Worm (Caenorhabditis elegans) whole organism, L4 larva: ENCODE data around the gene npr-8.

ENCODE experiments used
- F10B5.3 ChIP-seq: sonication (generic microtip); optimal IDR thresholded peaks from 2 replicates; lab custom pipeline; 2016; ENCODE audit warnings: mild to moderate bottlenecking, missing genetic modification characterization, missing compliant biosample characterization
- F37D6.2 ChIP-seq: sonication (generic microtip); optimal IDR thresholded peaks from 2 replicates; lab custom pipeline; 2016; ENCODE audit warnings: mild to moderate bottlenecking, missing genetic modification characterization, missing compliant biosample characterization
- F44E2.7 ChIP-seq: fragments of 200-800 bp; sonication (Bioruptor generic); IDR thresholded peaks from 2 replicates; pipeline ENCODE4 v2.1.2; 2022; ENCODE audit warnings: missing genetic modification characterization, missing compliant biosample characterization
- R02D3.7 ChIP-seq: fragments of 150-350 bp; sonication (generic microtip); optimal IDR thresholded peaks from 3 replicates; lab custom pipeline; 2014; ENCODE audit warnings: missing biosample characterization, missing genetic modification characterization
- T20F7.1 ChIP-seq: fragments of 200-800 bp; sonication (Bioruptor generic); optimal IDR thresholded peaks from 2 replicates; lab custom pipeline; 2018; ENCODE audit warnings: mild to moderate bottlenecking, missing genetic modification characterization, missing compliant biosample characterization
- Y105C5A.15 ChIP-seq: fragments of 200-800 bp; sonication (Bioruptor generic); IDR thresholded peaks from 2 replicates; pipeline ENCODE4 v1.3.6; 2022; ENCODE audit warnings: missing genetic modification characterization, missing compliant biosample characterization
- Y5F2A.4 ChIP-seq: fragments of 200-800 bp; sonication (Bioruptor generic); optimal IDR thresholded peaks from 2 replicates; lab custom pipeline; 2018; ENCODE audit warnings: mild to moderate bottlenecking, missing genetic modification characterization, missing compliant biosample characterization
- ZK546.5 ChIP-seq, 2 experiments: sonication (generic microtip); optimal IDR thresholded peaks; 2 replicates each; lab custom pipeline; 2017; ENCODE audit warnings: missing biosample characterization in 2 of 2, missing genetic modification characterization in 2 of 2
- aly-2 ChIP-seq: sonication (generic microtip); optimal IDR thresholded peaks from 2 replicates; lab custom pipeline; 2018; ENCODE audit warnings: missing biosample characterization, missing genetic modification characterization
- ama-1 ChIP-seq: fragments of 150-350 bp; optimal IDR thresholded peaks from 2 replicates; lab custom pipeline; 2014; ENCODE audit warnings: inconsistent platforms, mixed read lengths
- arid-1 ChIP-seq: fragments of 200-800 bp; sonication (Bioruptor generic); conservative IDR thresholded peaks from 2 replicates; pipeline ENCODE4 v1.3.6; 2022; ENCODE audit warnings: missing genetic modification reagents, missing genetic modification characterization, missing compliant biosample characterization
- attf-4 ChIP-seq: sonication (generic microtip); optimal IDR thresholded peaks from 3 replicates; lab custom pipeline; 2017; ENCODE audit warnings: missing biosample characterization, missing genetic modification characterization
- ceh-20 ChIP-seq: fragments of 200-800 bp; sonication (Bioruptor generic); IDR thresholded peaks from 2 replicates; pipeline ENCODE4 v1.3.6; 2022; ENCODE audit warnings: missing genetic modification reagents, missing genetic modification characterization, missing compliant biosample characterization
- ceh-62 ChIP-seq: sonication (generic microtip); optimal IDR thresholded peaks from 2 replicates; lab custom pipeline; 2017; ENCODE audit warnings: missing biosample characterization, missing genetic modification characterization
- ceh-82 ChIP-seq: sonication (generic microtip); optimal IDR thresholded peaks from 2 replicates; lab custom pipeline; 2017; ENCODE audit warnings: missing biosample characterization, missing genetic modification characterization
- ces-1 ChIP-seq: fragments of 150-350 bp; sonication (generic microtip); optimal IDR thresholded peaks from 4 replicates; lab custom pipeline; 2014; ENCODE audit warnings: missing biosample characterization, missing genetic modification reagents, missing genetic modification characterization
- ctbp-1 ChIP-seq: fragments of 200-800 bp; sonication (Bioruptor generic); IDR thresholded peaks from 2 replicates; pipeline ENCODE4 v1.3.6; 2022; ENCODE audit warnings: missing genetic modification reagents, missing genetic modification characterization, missing compliant biosample characterization
- daf-16 ChIP-seq, 3 experiments: sonication (generic microtip); optimal IDR thresholded peaks; 2 replicates each; lab custom pipeline; 2016 to 2017; ENCODE audit warnings: missing genetic modification characterization in 3 of 3, missing genetic modification reagents in 3 of 3, mild to moderate bottlenecking in 2 of 3, missing compliant biosample characterization in 2 of 3, missing biosample characterization in 1 of 3, moderate library complexity in 1 of 3
- daf-19 ChIP-seq: fragments of 200-800 bp; sonication (Bioruptor generic); conservative IDR thresholded peaks from 2 replicates; pipeline ENCODE4 v1.3.6; 2022; ENCODE audit warnings: missing genetic modification characterization, missing compliant biosample characterization
- egl-27 ChIP-seq: sonication (generic microtip); optimal IDR thresholded peaks from 3 replicates; lab custom pipeline; 2017; ENCODE audit warnings: missing biosample characterization, missing genetic modification reagents, missing genetic modification characterization
- egl-43 ChIP-seq: fragments of 200-800 bp; sonication (Bioruptor generic); IDR thresholded peaks from 2 replicates; pipeline ENCODE4 v1.3.6; 2022; ENCODE audit warnings: missing genetic modification reagents, missing genetic modification characterization, missing compliant biosample characterization
- fos-1 ChIP-seq: fragments of 150-350 bp; optimal IDR thresholded peaks from 2 replicates; lab custom pipeline; 2014; ENCODE audit warnings: missing biosample characterization, missing genetic modification characterization
- gei-8 ChIP-seq: fragments of 200-800 bp; sonication (Bioruptor generic); optimal IDR thresholded peaks from 2 replicates; lab custom pipeline; 2018; ENCODE audit warnings: mild to moderate bottlenecking, missing genetic modification characterization, missing compliant biosample characterization
- hlh-11 ChIP-seq: fragments of 200-800 bp; sonication (Bioruptor generic); optimal IDR thresholded peaks from 2 replicates; lab custom pipeline; 2018; ENCODE audit warnings: mild to moderate bottlenecking, missing genetic modification characterization, missing compliant biosample characterization
- hlh-30 ChIP-seq: sonication (generic microtip); optimal IDR thresholded peaks from 2 replicates; lab custom pipeline; 2017; ENCODE audit warnings: antibody characterized with exemption, mild to moderate bottlenecking, missing genetic modification characterization, missing compliant biosample characterization; ENCODE audit not compliant: insufficient read depth
- jun-1 ChIP-seq: fragments of 150-350 bp; optimal IDR thresholded peaks from 2 replicates; lab custom pipeline; 2014; ENCODE audit warnings: missing biosample characterization, missing genetic modification reagents, missing genetic modification characterization
- lim-7 ChIP-seq: fragments of 200-800 bp; sonication (Bioruptor generic); IDR thresholded peaks from 2 replicates; pipeline ENCODE4 v1.3.6; 2022; ENCODE audit warnings: missing genetic modification characterization, missing compliant biosample characterization
- lin-1 ChIP-seq: fragments of 200-800 bp; sonication (Bioruptor generic); IDR thresholded peaks from 2 replicates; pipeline ENCODE4 v1.3.6; 2022; ENCODE audit warnings: missing genetic modification reagents, missing genetic modification characterization, missing compliant biosample characterization
- lin-13 ChIP-seq: fragments of 150-350 bp; optimal IDR thresholded peaks from 2 replicates; lab custom pipeline; 2014; ENCODE audit warnings: missing biosample characterization, missing genetic modification reagents, missing genetic modification characterization
- lin-39 ChIP-seq: fragments of 150-350 bp; optimal IDR thresholded peaks from 2 replicates; lab custom pipeline; 2014; ENCODE audit warnings: missing biosample characterization, missing genetic modification reagents, missing genetic modification characterization
- madf-5 ChIP-seq, 2 experiments: fragments of 200-800 bp; sonication (Bioruptor generic); IDR thresholded peaks; 2 replicates each; pipeline ENCODE4 v1.3.6; 2022; ENCODE audit warnings: missing compliant biosample characterization in 2 of 2, missing genetic modification characterization in 2 of 2
- mdt-29 ChIP-seq: fragments of 200-800 bp; sonication (Bioruptor generic); IDR thresholded peaks from 2 replicates; pipeline ENCODE4 v1.3.6; 2022; ENCODE audit warnings: missing genetic modification reagents, missing genetic modification characterization, missing compliant biosample characterization
- mep-1 ChIP-seq: fragments of 150-350 bp; sonication (generic microtip); optimal IDR thresholded peaks from 3 replicates; lab custom pipeline; 2014; ENCODE audit warnings: missing biosample characterization, missing genetic modification characterization
- nhr-237 ChIP-seq: sonication (generic microtip); optimal IDR thresholded peaks from 2 replicates; lab custom pipeline; 2017; ENCODE audit warnings: missing biosample characterization, missing genetic modification characterization
- nhr-25 ChIP-seq: sonication (generic microtip); optimal IDR thresholded peaks from 2 replicates; lab custom pipeline; 2017; ENCODE audit warnings: missing genetic modification characterization, mild to moderate bottlenecking, missing compliant biosample characterization, antibody characterized with exemption, moderate library complexity, borderline replicate concordance; ENCODE audit not compliant: insufficient read depth
- nhr-41 ChIP-seq: fragments of 200-800 bp; sonication (Bioruptor generic); IDR thresholded peaks from 2 replicates; pipeline ENCODE4 v1.3.6; 2022; ENCODE audit warnings: missing genetic modification reagents, missing genetic modification characterization, missing compliant biosample characterization
- nhr-76 ChIP-seq: fragments of 150-350 bp; optimal IDR thresholded peaks from 2 replicates; lab custom pipeline; 2014; ENCODE audit warnings: missing biosample characterization, missing genetic modification characterization
- pha-4 ChIP-seq, 2 experiments: fragments of 150-350 bp in 1 of 2; fragments of 200-800 bp in 1 of 2; sonication (Bioruptor generic) in 1 of 2; IDR thresholded peaks in 1 of 2; optimal IDR thresholded peaks in 1 of 2; 2 replicates each; pipeline versions ENCODE4 v1.3.6 to Lab custom; 2014 to 2022; ENCODE audit warnings: missing genetic modification characterization in 2 of 2, missing genetic modification reagents in 2 of 2, missing biosample characterization in 1 of 2, missing compliant biosample characterization in 1 of 2
- php-3 ChIP-seq: fragments of 200-800 bp; sonication (Bioruptor generic); IDR thresholded peaks from 2 replicates; pipeline ENCODE4 v1.3.6; 2022; ENCODE audit warnings: missing genetic modification reagents, missing genetic modification characterization, missing compliant biosample characterization
- rbr-2 ChIP-seq: sonication (generic microtip); optimal IDR thresholded peaks from 2 replicates; lab custom pipeline; 2016; ENCODE audit warnings: missing genotype, missing genetic modification characterization, missing compliant biosample characterization
- set-16 ChIP-seq: fragments of 200-800 bp; sonication (Bioruptor generic); IDR thresholded peaks from 2 replicates; pipeline ENCODE4 v1.3.6; 2022; ENCODE audit warnings: missing genetic modification reagents, missing genetic modification characterization, missing compliant biosample characterization
- snpc-4 ChIP-seq: fragments of 150-350 bp; optimal IDR thresholded peaks from 2 replicates; lab custom pipeline; 2014; ENCODE audit warnings: missing biosample characterization, missing genetic modification characterization
- spr-1 ChIP-seq: sonication (generic microtip); optimal IDR thresholded peaks from 2 replicates; lab custom pipeline; 2016; ENCODE audit warnings: mild to moderate bottlenecking, missing genetic modification characterization, missing compliant biosample characterization
- tra-1 ChIP-seq: fragments of 200-800 bp; sonication (Bioruptor generic); IDR thresholded peaks from 2 replicates; pipeline ENCODE4 v1.3.6; 2022; ENCODE audit warnings: missing genetic modification reagents, missing genetic modification characterization, missing compliant biosample characterization
- unc-130 ChIP-seq: sonication (generic microtip); optimal IDR thresholded peaks from 2 replicates; lab custom pipeline; 2016; ENCODE audit warnings: missing genetic modification reagents, missing genetic modification characterization, missing compliant biosample characterization
- unc-62 ChIP-seq, 3 experiments: fragments of 150-350 bp in 1 of 3; sonication (generic microtip); optimal IDR thresholded peaks in 2 of 3; peaks in 1 of 3; 1 replicate in 1 of 3; 2 replicates in 2 of 3; lab custom pipeline; 2014 to 2017; ENCODE audit warnings: missing biosample characterization in 3 of 3, missing genetic modification characterization in 3 of 3, missing genetic modification reagents in 3 of 3, missing genotype in 1 of 3
- vab-7 ChIP-seq: fragments of 200-800 bp; sonication (Bioruptor generic); IDR thresholded peaks from 2 replicates; pipeline ENCODE4 v1.3.6; 2022; ENCODE audit warnings: missing genetic modification reagents, missing genetic modification characterization, missing compliant biosample characterization
- zag-1 ChIP-seq: fragments of 150-350 bp; optimal IDR thresholded peaks from 2 replicates; lab custom pipeline; 2014; ENCODE audit warnings: missing biosample characterization, missing genetic modification characterization
- zfp-3 ChIP-seq: fragments of 200-800 bp; sonication (Bioruptor generic); conservative IDR thresholded peaks from 2 replicates; pipeline ENCODE4 v1.3.6; 2022; ENCODE audit warnings: missing genetic modification reagents, missing genetic modification characterization, missing compliant biosample characterization

The npr-8 gene

DNA sequence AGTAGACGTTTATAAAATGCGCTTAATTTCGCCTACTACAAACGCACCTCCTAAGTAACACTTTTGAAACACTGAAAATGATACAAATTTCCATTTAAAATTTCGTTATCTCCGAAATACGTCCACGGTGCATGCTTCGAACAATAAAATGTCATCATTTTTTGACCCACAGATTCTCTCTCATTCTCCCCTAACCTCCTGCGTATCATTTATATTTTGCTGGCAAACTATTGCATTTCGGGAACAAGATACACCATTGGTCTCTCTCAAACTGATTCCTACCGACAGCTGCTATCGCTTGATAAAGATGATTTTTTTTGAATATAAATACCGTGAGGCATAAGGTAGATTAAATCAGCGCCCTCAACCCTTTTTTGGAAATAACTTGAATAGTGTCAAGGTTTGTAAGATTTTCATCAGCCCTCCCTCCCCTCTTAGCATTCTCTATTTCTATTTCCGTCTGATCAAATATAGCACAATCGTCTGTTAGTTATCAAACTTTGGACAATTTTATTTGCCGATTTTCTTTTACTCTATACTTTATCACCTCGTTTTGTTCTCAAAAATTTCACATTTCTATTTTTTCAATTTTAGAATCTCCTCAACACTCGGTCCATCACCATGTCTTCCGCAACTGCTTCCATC is 36.1 kb upstream of the npr-8 start, which contains the start of gene C07D8.6 (continued):
- TF ChIP-seq pha-4 (GFP tag; IDR thresholded peaks at IDR 0.05; lab: Robert Waterston, UW) (no peak), pha-4 (tag; optimal IDR thresholded peaks at IDR 0.05; lab: Kevin White, UChicago) (no peak), egl-43 (GFP tag; lab: Robert Waterston, UW) (no peak), unc-130 (GFP tag; lab: Kevin White, UChicago) (no peak), lin-39 (tag; lab: Kevin White, UChicago) (no peak), ceh-82 (no peak), madf-5 (GFP tag; IDR thresholded peaks at IDR 0.05; lab: Robert Waterston, UW) (no peak), daf-19 (GFP tag; lab: Robert Waterston, UW) (no peak), lim-7 (no peak), fos-1 (tag; lab: Kevin White, UChicago) (no peak), R02D3.7 (tag; lab: Kevin White, UChicago) (no peak), lin-1 (GFP tag; lab: Robert Waterston, UW) (peak; percentile 77), daf-16 (GFP tag; optimal IDR thresholded peaks at IDR 0.05; lab: Kevin White, UChicago) (peak in 1 of 2 experiments; percentile 60), daf-16 (tag; optimal IDR thresholded peaks at IDR 0.05; lab: Kevin White, UChicago) (peak; percentile 87), F37D6.2 (tag; lab: Kevin White, UChicago) (no peak), php-3 (GFP tag; lab: Robert Waterston, UW) (peak; percentile 58; the same call in 1 of the 2 replicates), egl-27 (no peak), vab-7 (no peak), snpc-4 (no peak), spr-1 (tag; lab: Kevin White, UChicago) (no peak), F44E2.7 (GFP tag; lab: Robert Waterston, UW) (no peak), gei-8 (no peak), hlh-30 (peak; percentile 59), ces-1 (no peak), nhr-76 (tag; lab: Kevin White, UChicago) (no peak), ceh-20 (GFP tag; lab: Robert Waterston, UW) (no peak), arid-1 (GFP tag; lab: Robert Waterston, UW) (no peak), T20F7.1 (GFP tag; lab: Kevin White, UChicago) (no peak), lin-13 (GFP tag; lab: Kevin White, UChicago) (no peak), tra-1 (GFP tag; lab: Robert Waterston, UW) (peak; percentile 53; the same call in 1 of the 2 replicates), Y105C5A.15 (no peak), nhr-41 (peak; percentile 36; the same call in 1 of the 2 replicates), unc-62 (GFP tag; optimal IDR thresholded peaks at IDR 0.05 in 1 of 2; lab: Kevin White, UChicago) (peak in 1 of 2 experiments; percentile 28), unc-62 (tag; optimal IDR thresholded peaks at IDR 0.05; lab: Kevin White, UChicago) (no peak), jun-1 (tag; lab: Kevin White, UChicago) (no peak), ceh-62 (no peak), ama-1 (lab: Kevin White, UChicago) (no peak), nhr-237 (tag; lab: Kevin White, UChicago) (no peak), ZK546.5 (tag; optimal IDR thresholded peaks at IDR 0.05; lab: Kevin White, UChicago) (no peak), rbr-2 (tag; lab: Kevin White, UChicago) (no peak), Y5F2A.4 (GFP tag; lab: Kevin White, UChicago) (no peak), zfp-3 (no peak), nhr-25 (no peak), attf-4 (tag; lab: Kevin White, UChicago) (no peak), hlh-11 (peak; percentile 89), ctbp-1 (GFP tag; lab: Robert Waterston, UW) (no peak), aly-2 (tag; lab: Kevin White, UChicago) (no peak), mdt-29 (GFP tag; lab: Robert Waterston, UW) (no peak), zag-1 (no peak), set-16 (GFP tag; lab: Robert Waterston, UW) (no peak), mep-1 (tag; lab: Kevin White, UChicago) (peak; percentile 59), F10B5.3 (tag; lab: Kevin White, UChicago) (no peak)
